Worm (Caenorhabditis elegans) whole organism, late embryonic: Measurements from ENCODE around the gene K12H6.8.

Experiments
- nhr-11 ChIP-seq: fragments of 150-350 bp; optimal IDR thresholded peaks from 2 replicates; lab custom pipeline; 2014; ENCODE audit warnings: missing biosample characterization, missing genetic modification characterization
- pqm-1 ChIP-seq: sonication (generic microtip); optimal IDR thresholded peaks from 2 replicates; lab custom pipeline; 2016; ENCODE audit warnings: missing genetic modification characterization, missing compliant biosample characterization
- ref-2 ChIP-seq: sonication (generic microtip); optimal IDR thresholded peaks from 2 replicates; lab custom pipeline; 2016; ENCODE audit warnings: missing genetic modification characterization, missing compliant biosample characterization

ce11 chrII:2866541-2867124 is 38.9 kb downstream of the K12H6.8 start, which contains the start of the genes Y110A2AL.9 and Y110A2AL.3:
- TF ChIP-seq pqm-1 = no peak
- TF ChIP-seq nhr-11 (tag; lab: Kevin White, UChicago) = no peak
- TF ChIP-seq ref-2 (tag; lab: Kevin White, UChicago) = no peak
